Worm (Caenorhabditis elegans): ENCODE results near the gene F41C3.11.

- no peak for TF ChIP-seq fkh-10 (GFP tag; optimal IDR thresholded peaks at IDR 0.05)
- no peak for TF ChIP-seq che-1 (tag; optimal IDR thresholded peaks at IDR 0.05)
- TF ChIP-seq pqm-1 (tag; optimal IDR thresholded peaks at IDR 0.05): no peak
- no peak for TF ChIP-seq ceh-2 (tag; optimal IDR thresholded peaks at IDR 0.05)
- TF ChIP-seq sox-4 (tag; optimal IDR thresholded peaks at IDR 0.05): no peak
- TF ChIP-seq pha-4 (tag; optimal IDR thresholded peaks at IDR 0.05): no peak
- TF ChIP-seq ceh-48 (tag; optimal IDR thresholded peaks at IDR 0.05): no peak
- TF ChIP-seq npax-4 (tag; optimal IDR thresholded peaks at IDR 0.05): no peak
- TF ChIP-seq hlh-8 (tag; optimal IDR thresholded peaks at IDR 0.05): no peak
- no peak for TF ChIP-seq sdc-2 (tag; optimal IDR thresholded peaks at IDR 0.05)
- no peak for TF ChIP-seq ama-1 (optimal IDR thresholded peaks at IDR 0.05)
These were observed 14.6 kb upstream of the F41C3.11 start for ce11 chrII:4748374-4748773.
